Fruit fly (Drosophila melanogaster) whole organism, prepupa: ENCODE data around the gene CCHa1.
A peak's percentile ranks its signal among the peaks of the same experiment; 100 is the strongest.

Source experiments
- CG10669 ChIP-seq: fragments of 200-800 bp; sonication (Bioruptor generic); optimal IDR thresholded peaks from 3 replicates; lab custom pipeline; 2018; ENCODE audit warnings: missing biosample characterization, mild to moderate bottlenecking, missing genetic modification characterization, moderate library complexity
- CG11294 ChIP-seq: fragments of 200-800 bp; sonication (Bioruptor generic); IDR thresholded peaks from 2 replicates; pipeline ENCODE4 v1.3.6; 2022; ENCODE audit warnings: missing biosample characterization, missing genetic modification characterization
- CG11762 ChIP-seq: fragments of 200-800 bp; sonication (Bioruptor generic); optimal IDR thresholded peaks from 3 replicates; lab custom pipeline; 2016; ENCODE audit warnings: missing biosample characterization, missing genetic modification characterization; ENCODE audit not compliant: insufficient read depth
- CG11902 ChIP-seq: fragments of 200-800 bp; sonication (Bioruptor generic); optimal IDR thresholded peaks from 3 replicates; lab custom pipeline; 2016; ENCODE audit warnings: missing biosample characterization, missing genetic modification characterization
- CG15336 ChIP-seq: fragments of 200-800 bp; sonication (Bioruptor generic); IDR thresholded peaks from 2 replicates; pipeline ENCODE4 v1.3.6; 2022; ENCODE audit warnings: missing biosample characterization, missing genetic modification characterization
- CG1621 ChIP-seq: fragments of 200-800 bp; sonication (Bioruptor generic); optimal IDR thresholded peaks from 3 replicates; lab custom pipeline; 2018; ENCODE audit warnings: missing biosample characterization, mild to moderate bottlenecking, missing genetic modification characterization
- CG16779 ChIP-seq: fragments of 200-800 bp; sonication (Bioruptor generic); optimal IDR thresholded peaks from 3 replicates; lab custom pipeline; 2017; ENCODE audit warnings: missing biosample characterization, mild to moderate bottlenecking, missing genetic modification characterization
- CG32006 ChIP-seq: fragments of 200-800 bp; sonication (Bioruptor generic); optimal IDR thresholded peaks from 3 replicates; lab custom pipeline; 2017; ENCODE audit warnings: missing biosample characterization, mild to moderate bottlenecking, missing genetic modification characterization
- CG34406 ChIP-seq: fragments of 200-800 bp; sonication (Bioruptor generic); optimal IDR thresholded peaks from 3 replicates; lab custom pipeline; 2016; ENCODE audit warnings: missing biosample characterization, missing genetic modification characterization
- CG3919 ChIP-seq: fragments of 200-800 bp; sonication (Bioruptor generic); optimal IDR thresholded peaks from 3 replicates; lab custom pipeline; 2016; ENCODE audit warnings: missing biosample characterization, missing genetic modification characterization
- CG4318 ChIP-seq: fragments of 200-800 bp; sonication (Bioruptor generic); optimal IDR thresholded peaks from 3 replicates; lab custom pipeline; 2017; ENCODE audit warnings: missing biosample characterization, mild to moderate bottlenecking, missing genetic modification characterization
- CG6163 ChIP-seq: fragments of 200-800 bp; sonication (Bioruptor generic); IDR thresholded peaks from 3 replicates; pipeline ENCODE4 v1.3.6; 2022; ENCODE audit warnings: missing biosample characterization, missing genetic modification characterization
- CG6792 ChIP-seq: fragments of 200-800 bp; sonication (Bioruptor generic); optimal IDR thresholded peaks from 3 replicates; lab custom pipeline; 2016; ENCODE audit warnings: missing biosample characterization, missing genetic modification characterization
- CG6808 ChIP-seq: fragments of 200-800 bp; sonication (Bioruptor generic); optimal IDR thresholded peaks from 3 replicates; lab custom pipeline; 2017; ENCODE audit warnings: missing biosample characterization, missing genetic modification characterization, mild to moderate bottlenecking, moderate library complexity, missing genetic modification reagents
- CG6854 ChIP-seq: fragments of 200-800 bp; sonication (Bioruptor generic); optimal IDR thresholded peaks from 2 replicates; lab custom pipeline; 2017; ENCODE audit warnings: missing biosample characterization, mild to moderate bottlenecking, missing genetic modification characterization
- CG8319 ChIP-seq: fragments of 200-800 bp; sonication (Bioruptor generic); optimal IDR thresholded peaks from 3 replicates; lab custom pipeline; 2016; ENCODE audit warnings: missing biosample characterization, missing genetic modification characterization
- CG8632 ChIP-seq: fragments of 200-800 bp; sonication (Bioruptor generic); optimal IDR thresholded peaks from 3 replicates; lab custom pipeline; 2016; ENCODE audit warnings: missing biosample characterization, missing genetic modification characterization
- Eip78C ChIP-seq: fragments of 200-800 bp; sonication (Bioruptor generic); peaks from one replicate; lab custom pipeline; 2016; ENCODE audit warnings: missing biosample characterization, missing genetic modification characterization
- Ets96B ChIP-seq: fragments of 200-800 bp; optimal IDR thresholded peaks from 2 replicates; lab custom pipeline; 2019; ENCODE audit warnings: missing biosample characterization, mild to moderate bottlenecking, missing genetic modification characterization, moderate library complexity
- Gug ChIP-seq: fragments of 200-800 bp; sonication (Bioruptor generic); IDR thresholded peaks from 2 replicates; pipeline ENCODE4 v1.3.6; 2022; ENCODE audit warnings: missing biosample characterization, missing genetic modification characterization
- Hr39 ChIP-seq: fragments of 200-800 bp; sonication (Bioruptor generic); optimal IDR thresholded peaks from 2 replicates; lab custom pipeline; 2016; ENCODE audit warnings: missing biosample characterization, missing genetic modification characterization
- Hr4 ChIP-seq: fragments of 200-800 bp; sonication (Bioruptor generic); optimal IDR thresholded peaks from 3 replicates; lab custom pipeline; 2016; ENCODE audit warnings: missing biosample characterization, missing genetic modification characterization
- Sox102F ChIP-seq: fragments of 200-800 bp; sonication (Bioruptor generic); optimal IDR thresholded peaks from 2 replicates; lab custom pipeline; 2016; ENCODE audit warnings: missing biosample characterization, mild to moderate bottlenecking, missing genetic modification characterization
- Sox14 ChIP-seq: fragments of 200-800 bp; sonication (Bioruptor generic); optimal IDR thresholded peaks from 3 replicates; lab custom pipeline; 2016; ENCODE audit warnings: missing biosample characterization, missing genetic modification characterization
- Sox15 ChIP-seq: fragments of 200-800 bp; sonication (Bioruptor generic); optimal IDR thresholded peaks from 3 replicates; lab custom pipeline; 2016; ENCODE audit warnings: missing biosample characterization, missing genetic modification characterization
- achi ChIP-seq: fragments of 200-800 bp; sonication (Bioruptor generic); optimal IDR thresholded peaks from 3 replicates; lab custom pipeline; 2016; ENCODE audit warnings: missing biosample characterization, missing genetic modification characterization
- acj6 ChIP-seq: fragments of 200-800 bp; sonication (Bioruptor generic); optimal IDR thresholded peaks from 3 replicates; lab custom pipeline; 2016; ENCODE audit warnings: missing biosample characterization, missing genetic modification characterization
- dac ChIP-seq: fragments of 200-800 bp; sonication (Bioruptor generic); optimal IDR thresholded peaks from 2 replicates; lab custom pipeline; 2017; ENCODE audit warnings: missing biosample characterization, mild to moderate bottlenecking, missing genetic modification characterization
- dsx ChIP-seq: fragments of 200-800 bp; optimal IDR thresholded peaks from 3 replicates; lab custom pipeline; 2019; ENCODE audit warnings: missing biosample characterization, mild to moderate bottlenecking, missing genetic modification characterization, moderate library complexity; ENCODE audit not compliant: poor library complexity, severe bottlenecking
- eg ChIP-seq: fragments of 200-800 bp; sonication (Bioruptor generic); IDR thresholded peaks from 3 replicates; pipeline ENCODE4 v1.3.6; 2022; ENCODE audit warnings: missing biosample characterization, missing genetic modification characterization
- esn ChIP-seq: fragments of 200-800 bp; sonication (Bioruptor generic); optimal IDR thresholded peaks from 2 replicates; lab custom pipeline; 2016; ENCODE audit warnings: missing biosample characterization, mild to moderate bottlenecking, missing genetic modification characterization, moderate library complexity
- fd85E ChIP-seq: fragments of 200-800 bp; sonication (Bioruptor generic); optimal IDR thresholded peaks from 3 replicates; lab custom pipeline; 2016; ENCODE audit warnings: missing biosample characterization, missing genetic modification characterization
- fkh ChIP-seq: fragments of 200-800 bp; sonication (Bioruptor generic); optimal IDR thresholded peaks from 3 replicates; lab custom pipeline; 2017; ENCODE audit warnings: missing biosample characterization, mild to moderate bottlenecking, missing genetic modification characterization, moderate library complexity
- lz ChIP-seq: fragments of 200-800 bp; sonication (Bioruptor generic); optimal IDR thresholded peaks from 3 replicates; lab custom pipeline; 2016; ENCODE audit warnings: missing biosample characterization, missing genetic modification characterization
- net ChIP-seq: fragments of 200-800 bp; sonication (Bioruptor generic); optimal IDR thresholded peaks from 3 replicates; lab custom pipeline; 2016; ENCODE audit warnings: missing biosample characterization, missing genetic modification characterization
- pdm3 ChIP-seq: fragments of 200-800 bp; sonication (Bioruptor generic); optimal IDR thresholded peaks from 3 replicates; lab custom pipeline; 2016; ENCODE audit warnings: missing biosample characterization, missing genetic modification characterization
- spab ChIP-seq: fragments of 200-800 bp; sonication (Bioruptor generic); optimal IDR thresholded peaks from 2 replicates; lab custom pipeline; 2017; ENCODE audit warnings: missing biosample characterization, mild to moderate bottlenecking, missing genetic modification characterization, missing genetic modification reagents
- ss ChIP-seq, 2 experiments: fragments of 200-800 bp; sonication (Bioruptor generic); optimal IDR thresholded peaks; 2 replicates in 1 of 2; 3 replicates in 1 of 2; lab custom pipeline; 2017 to 2018; ENCODE audit warnings: mild to moderate bottlenecking in 2 of 2, missing biosample characterization in 2 of 2, missing genetic modification characterization in 2 of 2, moderate library complexity in 1 of 2
- svp ChIP-seq: fragments of 200-800 bp; sonication (Bioruptor generic); peaks from one replicate; lab custom pipeline; 2016; ENCODE audit warnings: missing biosample characterization, missing genetic modification characterization
- topi ChIP-seq: fragments of 200-800 bp; sonication (Bioruptor generic); optimal IDR thresholded peaks from 3 replicates; lab custom pipeline; 2016; ENCODE audit warnings: missing biosample characterization, missing genetic modification characterization
- vri ChIP-seq: fragments of 200-800 bp; sonication (Bioruptor generic); optimal IDR thresholded peaks from 3 replicates; lab custom pipeline; 2016; ENCODE audit warnings: missing biosample characterization, mild to moderate bottlenecking, missing genetic modification characterization

Gene CCHa1

DNA sequence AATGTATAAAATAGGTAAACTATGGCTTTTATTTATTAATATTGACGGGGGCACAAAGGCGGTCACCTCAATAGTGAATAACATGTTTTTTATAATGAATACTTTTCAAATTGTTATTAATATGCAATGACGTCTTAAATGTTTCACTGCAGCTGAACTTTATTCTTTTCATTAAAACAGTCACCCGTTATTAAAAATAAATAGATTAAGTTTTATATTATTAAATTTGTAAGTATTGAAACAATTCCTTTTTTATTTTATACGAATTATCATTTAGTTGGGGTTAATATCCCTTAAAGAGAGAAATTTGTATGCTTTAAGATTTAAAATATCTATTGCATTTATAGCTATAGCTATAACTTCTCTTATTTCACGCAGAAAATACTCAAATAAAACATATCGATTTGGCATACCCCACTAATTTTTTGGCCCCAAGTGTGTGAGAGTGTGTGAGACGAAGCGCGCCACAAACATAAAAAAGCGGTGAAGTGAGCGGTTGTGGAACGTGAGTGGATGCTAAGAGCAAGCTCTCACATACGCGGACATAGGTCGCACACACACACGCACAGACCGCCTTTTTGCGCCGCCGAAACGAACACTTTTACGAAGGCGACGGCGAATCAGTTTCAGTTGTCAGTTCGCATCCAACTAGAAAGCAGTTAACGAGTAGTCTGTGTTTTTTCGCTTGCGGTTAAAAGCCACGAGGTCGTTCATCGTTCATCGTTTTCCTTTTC, 40.1 kb downstream of the CCHa1 start, which contains the start of gene foxo (continued):
- TF ChIP-seq vri (GFP tag; lab: Kevin White, UChicago) (peak; percentile 56), CG4318 (GFP tag; lab: Kevin White, UChicago) (peak; percentile 59), ss (GFP tag; optimal IDR thresholded peaks at IDR 0.05; lab: Kevin White, UChicago) (peak; percentile 6 to 54), CG6854 (peak; percentile 32), topi (peak; percentile 60), Gug (GFP tag; lab: Robert Waterston, UW) (peak; percentile 26; the same call in 1 of the 2 replicates), Sox15 (peak; percentile 42), eg (GFP tag; lab: Robert Waterston, UW) (peak; percentile 66), Sox102F (GFP tag; lab: Kevin White, UChicago) (peak; percentile 59), CG6163 (GFP tag; lab: Robert Waterston, UW) (peak; percentile 76), acj6 (peak; percentile 61), CG8632 (GFP tag; lab: Kevin White, UChicago) (peak; percentile 62), CG15336 (GFP tag; lab: Robert Waterston, UW) (peak; percentile 73), CG11762 (peak; percentile 43), net (GFP tag; lab: Kevin White, UChicago) (peak; percentile 72), esn (GFP tag; lab: Kevin White, UChicago) (peak; percentile 61), fd85E (GFP tag; lab: Kevin White, UChicago) (no peak), CG6808 (GFP tag; lab: Kevin White, UChicago) (peak; percentile 49), Hr39 (GFP tag; lab: Kevin White, UChicago) (peak; percentile 43), svp (peak; percentile 84), dac (GFP tag; lab: Kevin White, UChicago) (peak; percentile 50), CG11294 (GFP tag; lab: Robert Waterston, UW) (no peak), Sox14 (GFP tag; lab: Kevin White, UChicago) (peak; percentile 54), Ets96B (tag; lab: Kevin White, UChicago) (peak; percentile 65), CG32006 (GFP tag; lab: Kevin White, UChicago) (peak; percentile 86), CG11902 (GFP tag; lab: Kevin White, UChicago) (peak; percentile 27), CG6792 (GFP tag; lab: Kevin White, UChicago) (peak; percentile 65)

DNA sequence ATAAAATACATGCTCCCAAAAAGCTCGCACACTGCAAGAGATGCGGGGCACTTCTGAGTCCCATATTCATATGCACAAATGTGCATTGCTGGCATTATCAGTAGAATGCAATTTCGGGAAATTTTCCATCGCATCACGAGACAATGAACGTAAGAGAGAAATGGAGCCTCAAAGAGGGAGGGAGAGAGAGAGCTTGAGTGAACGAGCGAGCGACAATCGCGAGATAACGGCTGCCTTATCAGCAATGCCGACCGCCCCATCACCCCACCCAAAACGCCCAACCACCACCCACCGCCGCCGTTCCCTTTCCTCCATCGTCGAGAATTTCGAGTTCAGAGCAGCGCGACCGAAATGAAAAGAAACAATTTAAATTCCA, 40.7 kb downstream of the CCHa1 start:
- no peak for TF ChIP-seq CG34406
- no peak for TF ChIP-seq lz
- TF ChIP-seq svp: peak; percentile 95
- TF ChIP-seq vri (GFP tag; lab: Kevin White, UChicago): peak; percentile 40
- TF ChIP-seq eg (GFP tag; lab: Robert Waterston, UW): 0 out of 3 replicates have a peak, but pooled peaks have one; percentile 17
- 0 out of 3 replicates have a peak, but pooled peaks have one; percentile 43 for TF ChIP-seq CG6163 (GFP tag; lab: Robert Waterston, UW)
- TF ChIP-seq CG15336 (GFP tag; lab: Robert Waterston, UW): peak; percentile 30; the same call in 1 of the 2 replicates

- TF ChIP-seq Gug (GFP tag; lab: Robert Waterston, UW): no peak
- TF ChIP-seq fkh: peak; percentile 73
- no peak for TF ChIP-seq CG34406
- TF ChIP-seq eg (GFP tag; lab: Robert Waterston, UW): no peak
- no peak for TF ChIP-seq CG6163 (GFP tag; lab: Robert Waterston, UW)
Measured at dm6 chr3R:14054103-14054502, 42.5 kb downstream of the CCHa1 start.

- TF ChIP-seq Eip78C (GFP tag; lab: Kevin White, UChicago): peak; percentile 95
- TF ChIP-seq CG3919 (GFP tag; lab: Kevin White, UChicago): peak; percentile 94
- TF ChIP-seq CG6854: peak; percentile 86
- peak; percentile 90 for TF ChIP-seq CG8319 (GFP tag; lab: Kevin White, UChicago)
- peak; percentile 92 for TF ChIP-seq CG10669 (GFP tag; lab: Kevin White, UChicago)
- TF ChIP-seq CG1621: peak; percentile 90
- TF ChIP-seq acj6: peak; percentile 95
- TF ChIP-seq CG16779 (tag; lab: Kevin White, UChicago): peak; percentile 89
- peak; percentile 87 for TF ChIP-seq CG11762
- TF ChIP-seq CG15336 (GFP tag; lab: Robert Waterston, UW): peak; percentile 96
- TF ChIP-seq spab: peak; percentile 91
- TF ChIP-seq Hr4: peak; percentile 88
- peak; percentile 92 for TF ChIP-seq svp
- TF ChIP-seq CG34406: peak; percentile 93
- TF ChIP-seq net (GFP tag; lab: Kevin White, UChicago): peak; percentile 90
- peak; percentile 93 for TF ChIP-seq dsx (GFP tag; lab: Kevin White, UChicago)
- peak; percentile 83 for TF ChIP-seq vri (GFP tag; lab: Kevin White, UChicago)
- TF ChIP-seq achi (GFP tag; lab: Kevin White, UChicago): peak; percentile 94
- TF ChIP-seq pdm3 (GFP tag; lab: Kevin White, UChicago): peak; percentile 86
Measured at dm6 chr3R:14053037-14053808, 43.4 kb downstream of the CCHa1 start.
